Fruit fly (Drosophila melanogaster): Measurements from ENCODE around the gene Doa.

Doa gene

dm6 chr3R:28850662-28851257 lies 37.1 kb upstream of the Doa start:
- TF ChIP-seq CG10669 (GFP tag; optimal IDR thresholded peaks at IDR 0.05) (no peak), CG34406 (GFP tag; optimal IDR thresholded peaks at IDR 0.05) (no peak), CG6276 (GFP tag; optimal IDR thresholded peaks at IDR 0.05) (peak; percentile 62), net (GFP tag; optimal IDR thresholded peaks at IDR 0.05) (peak; percentile 6), Smox (GFP tag; optimal IDR thresholded peaks at IDR 0.05) (no peak), Sox14 (GFP tag; optimal IDR thresholded peaks at IDR 0.05) (peak; percentile 36), pdm3 (GFP tag; optimal IDR thresholded peaks at IDR 0.05) (peak; percentile 45), topi (GFP tag; optimal IDR thresholded peaks at IDR 0.05) (no peak), CG4318 (GFP tag; optimal IDR thresholded peaks at IDR 0.05) (peak; percentile 15), achi (GFP tag; optimal IDR thresholded peaks at IDR 0.05) (peak; percentile 1), CG6792 (GFP tag; optimal IDR thresholded peaks at IDR 0.05) (peak; percentile 32), cyc (GFP tag; optimal IDR thresholded peaks at IDR 0.05) (no peak), CG9139 (GFP tag; optimal IDR thresholded peaks at IDR 0.05) (no peak), vri (GFP tag; optimal IDR thresholded peaks at IDR 0.05) (no peak), lz (GFP tag; optimal IDR thresholded peaks at IDR 0.05) (no peak), CG8319 (GFP tag; optimal IDR thresholded peaks at IDR 0.05) (no peak), CG6808 (GFP tag; optimal IDR thresholded peaks at IDR 0.05) (no peak), esn (GFP tag; optimal IDR thresholded peaks at IDR 0.05) (no peak), OdsH (GFP tag; optimal IDR thresholded peaks at IDR 0.05) (peak; percentile 45), CG11762 (GFP tag; optimal IDR thresholded peaks at IDR 0.05; ENCODE audit: insufficient read depth) (peak; percentile 31), Gug (GFP tag; IDR thresholded peaks at IDR 0.05) (peak; percentile 61), CG7368 (GFP tag; optimal IDR thresholded peaks at IDR 0.05) (no peak), eg (GFP tag; IDR thresholded peaks at IDR 0.05) (peak; percentile 86), fd85E (GFP tag; optimal IDR thresholded peaks at IDR 0.05) (no peak), Hr38 (GFP tag; optimal IDR thresholded peaks at IDR 0.05) (no peak), salr (GFP tag; optimal IDR thresholded peaks at IDR 0.05) (peak in 1 of 2 experiments; percentile 46), acj6 (GFP tag; optimal IDR thresholded peaks at IDR 0.05) (peak; percentile 40), Ets96B (tag; optimal IDR thresholded peaks at IDR 0.05) (peak; percentile 4), Blimp-1 (GFP tag; optimal IDR thresholded peaks at IDR 0.05) (no peak), Eip78C (GFP tag) (peak; percentile 63), CG16779 (tag; optimal IDR thresholded peaks at IDR 0.05) (peak; percentile 8), svp (GFP tag) (peak; percentile 13), Eip75B (GFP tag; optimal IDR thresholded peaks at IDR 0.05) (peak; percentile 40), ss (GFP tag; optimal IDR thresholded peaks at IDR 0.05) (no peak), CG6854 (GFP tag; optimal IDR thresholded peaks at IDR 0.05) (no peak), dac (GFP tag; optimal IDR thresholded peaks at IDR 0.05) (peak; percentile 32), Lpt (GFP tag; optimal IDR thresholded peaks at IDR 0.05) (peak; percentile 24), Met (GFP tag; optimal IDR thresholded peaks at IDR 0.05) (no peak), Hr4 (GFP tag; optimal IDR thresholded peaks at IDR 0.05) (peak; percentile 75), CG3919 (GFP tag; optimal IDR thresholded peaks at IDR 0.05) (peak; percentile 34), CG10631 (GFP tag; optimal IDR thresholded peaks at IDR 0.05) (peak; percentile 2), CG1621 (tag; optimal IDR thresholded peaks at IDR 0.05) (no peak), CG11294 (GFP tag; IDR thresholded peaks at IDR 0.05) (peak; percentile 38), dsx (GFP tag; optimal IDR thresholded peaks at IDR 0.05; ENCODE audit: poor library complexity, severe bottlenecking) (no peak), fkh (GFP tag; optimal IDR thresholded peaks at IDR 0.05) (no peak), Eip93F (GFP tag; optimal IDR thresholded peaks at IDR 0.05) (no peak), Ets21C (GFP tag; optimal IDR thresholded peaks at IDR 0.05) (no peak), spab (GFP tag; optimal IDR thresholded peaks at IDR 0.05) (no peak), CG11902 (GFP tag; optimal IDR thresholded peaks at IDR 0.05) (no peak), CG32006 (GFP tag; optimal IDR thresholded peaks at IDR 0.05) (peak; percentile 82), CG15336 (GFP tag; IDR thresholded peaks at IDR 0.05) (peak; percentile 90), CG3032 (tag; optimal IDR thresholded peaks at IDR 0.05) (peak; percentile 29)

Data from whole organism, prepupa.